Worm (Caenorhabditis elegans) whole organism, L1 larva: ENCODE results near the gene bed-2.

Experiments
- aly-2 ChIP-seq: fragments of 150-350 bp; optimal IDR thresholded peaks from 2 replicates; lab custom pipeline; 2014; ENCODE audit warnings: missing biosample characterization, missing genetic modification characterization
- ama-1 ChIP-seq: fragments of 150-350 bp; optimal IDR thresholded peaks from 2 replicates; lab custom pipeline; 2014
- ceh-82 ChIP-seq, 3 experiments: fragments of 150-350 bp in 1 of 3; sonication (generic microtip) in 2 of 3; optimal IDR thresholded peaks; 2 replicates each; lab custom pipeline; 2014 to 2017; ENCODE audit warnings: missing biosample characterization in 3 of 3, missing genetic modification characterization in 3 of 3
- egl-27 ChIP-seq, 2 experiments: fragments of 150-350 bp in 1 of 2; sonication (generic microtip); optimal IDR thresholded peaks; 3 replicates each; lab custom pipeline; 2017 to 2018; ENCODE audit warnings: missing biosample characterization in 2 of 2, missing genetic modification characterization in 2 of 2, missing genetic modification reagents in 2 of 2
- fkh-8 ChIP-seq: sonication (generic microtip); optimal IDR thresholded peaks from 2 replicates; lab custom pipeline; 2016; ENCODE audit warnings: mild to moderate bottlenecking, missing genetic modification characterization, missing compliant biosample characterization
- lin-39 ChIP-seq: fragments of 150-350 bp; optimal IDR thresholded peaks from 2 replicates; lab custom pipeline; 2014; ENCODE audit warnings: missing biosample characterization, missing genetic modification reagents, missing genetic modification characterization
- lsy-2 ChIP-seq, 2 experiments: fragments of 150-350 bp; optimal IDR thresholded peaks; 2 replicates each; lab custom pipeline; 2014; ENCODE audit warnings: missing biosample characterization in 2 of 2, missing genetic modification characterization in 2 of 2
- nhr-11 ChIP-seq: fragments of 150-350 bp; optimal IDR thresholded peaks from 2 replicates; lab custom pipeline; 2014; ENCODE audit warnings: missing biosample characterization, missing genetic modification characterization
- nhr-77 ChIP-seq: fragments of 150-350 bp; optimal IDR thresholded peaks from 2 replicates; lab custom pipeline; 2014; ENCODE audit warnings: missing biosample characterization, missing genetic modification characterization
- snpc-4 ChIP-seq: fragments of 150-350 bp; optimal IDR thresholded peaks from 2 replicates; lab custom pipeline; 2014; ENCODE audit warnings: missing biosample characterization, missing genetic modification characterization
- tbx-2 ChIP-seq: sonication (generic microtip); optimal IDR thresholded peaks from 2 replicates; lab custom pipeline; 2016; ENCODE audit warnings: missing genetic modification characterization, missing compliant biosample characterization
- unc-62 ChIP-seq: fragments of 150-350 bp; optimal IDR thresholded peaks from 2 replicates; lab custom pipeline; 2014; ENCODE audit warnings: missing biosample characterization, missing genetic modification reagents, missing genetic modification characterization
- ztf-11 ChIP-seq, 2 experiments: sonication (generic microtip); optimal IDR thresholded peaks; 2 replicates each; lab custom pipeline; 2016 to 2017; ENCODE audit warnings: missing genetic modification characterization in 2 of 2, missing biosample characterization in 1 of 2, missing compliant biosample characterization in 1 of 2
- ztf-4 ChIP-seq: fragments of 150-350 bp; optimal IDR thresholded peaks from 2 replicates; lab custom pipeline; 2014; ENCODE audit warnings: missing biosample characterization, missing genetic modification characterization

ce11 chrIII:11488662-11489349 is 18.2 kb upstream of the bed-2 start:
- TF ChIP-seq tbx-2 = no peak
- no peak for TF ChIP-seq ztf-11 (tag; optimal IDR thresholded peaks at IDR 0.05; lab: Kevin White, UChicago)
- no peak for TF ChIP-seq snpc-4
- TF ChIP-seq nhr-77 (tag; lab: Kevin White, UChicago) = no peak
- TF ChIP-seq lsy-2 (tag; optimal IDR thresholded peaks at IDR 0.05; lab: Kevin White, UChicago) = no peak
- TF ChIP-seq lin-39 (tag; lab: Kevin White, UChicago) = no peak
- no peak for TF ChIP-seq ceh-82 (tag; optimal IDR thresholded peaks at IDR 0.05; lab: Kevin White, UChicago)
- TF ChIP-seq ztf-4 (tag; lab: Kevin White, UChicago) = no peak
- no peak for TF ChIP-seq nhr-11 (tag; lab: Kevin White, UChicago)
- no peak for TF ChIP-seq fkh-8 (tag; lab: Kevin White, UChicago)
- TF ChIP-seq egl-27 (tag; optimal IDR thresholded peaks at IDR 0.05; lab: Kevin White, UChicago) = no peak
- TF ChIP-seq unc-62 (GFP tag; lab: Kevin White, UChicago) = no peak
- TF ChIP-seq ama-1 = no peak
- no peak for TF ChIP-seq aly-2 (tag; lab: Kevin White, UChicago)
